Fruit fly (Drosophila melanogaster) whole organism, prepupa: Measurements from ENCODE around the gene Chrac-16.

Source experiments
- Blimp-1 ChIP-seq: fragments of 200-800 bp; sonication (Bioruptor generic); optimal IDR thresholded peaks from 3 replicates; lab custom pipeline; 2017; ENCODE audit warnings: missing biosample characterization, missing genetic modification characterization, mild to moderate bottlenecking, moderate library complexity, missing genetic modification reagents
- CG10631 ChIP-seq: fragments of 200-800 bp; sonication (Bioruptor generic); optimal IDR thresholded peaks from 2 replicates; lab custom pipeline; 2016; ENCODE audit warnings: missing biosample characterization, missing genetic modification characterization
- CG10669 ChIP-seq: fragments of 200-800 bp; sonication (Bioruptor generic); optimal IDR thresholded peaks from 3 replicates; lab custom pipeline; 2018; ENCODE audit warnings: missing biosample characterization, mild to moderate bottlenecking, missing genetic modification characterization, moderate library complexity
- CG11294 ChIP-seq: fragments of 200-800 bp; sonication (Bioruptor generic); IDR thresholded peaks from 2 replicates; pipeline ENCODE4 v1.3.6; 2022; ENCODE audit warnings: missing biosample characterization, missing genetic modification characterization
- CG11762 ChIP-seq: fragments of 200-800 bp; sonication (Bioruptor generic); optimal IDR thresholded peaks from 3 replicates; lab custom pipeline; 2016; ENCODE audit warnings: missing biosample characterization, missing genetic modification characterization; ENCODE audit not compliant: insufficient read depth
- CG11902 ChIP-seq: fragments of 200-800 bp; sonication (Bioruptor generic); optimal IDR thresholded peaks from 3 replicates; lab custom pipeline; 2016; ENCODE audit warnings: missing biosample characterization, missing genetic modification characterization
- CG15336 ChIP-seq: fragments of 200-800 bp; sonication (Bioruptor generic); IDR thresholded peaks from 2 replicates; pipeline ENCODE4 v1.3.6; 2022; ENCODE audit warnings: missing biosample characterization, missing genetic modification characterization
- CG16779 ChIP-seq: fragments of 200-800 bp; sonication (Bioruptor generic); optimal IDR thresholded peaks from 3 replicates; lab custom pipeline; 2017; ENCODE audit warnings: missing biosample characterization, mild to moderate bottlenecking, missing genetic modification characterization
- CG3032 ChIP-seq: fragments of 200-800 bp; optimal IDR thresholded peaks from 2 replicates; lab custom pipeline; 2019; ENCODE audit warnings: missing biosample characterization, mild to moderate bottlenecking, missing genetic modification characterization, moderate library complexity
- CG31627 ChIP-seq: fragments of 200-800 bp; sonication (Bioruptor generic); optimal IDR thresholded peaks from 3 replicates; lab custom pipeline; 2016; ENCODE audit warnings: missing biosample characterization, missing genetic modification characterization
- CG34406 ChIP-seq: fragments of 200-800 bp; sonication (Bioruptor generic); optimal IDR thresholded peaks from 3 replicates; lab custom pipeline; 2016; ENCODE audit warnings: missing biosample characterization, missing genetic modification characterization
- CG3919 ChIP-seq: fragments of 200-800 bp; sonication (Bioruptor generic); optimal IDR thresholded peaks from 3 replicates; lab custom pipeline; 2016; ENCODE audit warnings: missing biosample characterization, missing genetic modification characterization
- CG6163 ChIP-seq: fragments of 200-800 bp; sonication (Bioruptor generic); IDR thresholded peaks from 3 replicates; pipeline ENCODE4 v1.3.6; 2022; ENCODE audit warnings: missing biosample characterization, missing genetic modification characterization
- CG6276 ChIP-seq: fragments of 200-800 bp; sonication (Bioruptor generic); optimal IDR thresholded peaks from 2 replicates; lab custom pipeline; 2017; ENCODE audit warnings: missing biosample characterization, mild to moderate bottlenecking, missing genetic modification characterization
- CG6808 ChIP-seq: fragments of 200-800 bp; sonication (Bioruptor generic); optimal IDR thresholded peaks from 3 replicates; lab custom pipeline; 2017; ENCODE audit warnings: missing biosample characterization, missing genetic modification characterization, mild to moderate bottlenecking, moderate library complexity, missing genetic modification reagents
- CG7368 ChIP-seq: fragments of 200-800 bp; sonication (Bioruptor generic); optimal IDR thresholded peaks from 3 replicates; lab custom pipeline; 2016; ENCODE audit warnings: missing biosample characterization, missing genetic modification characterization
- CG8632 ChIP-seq: fragments of 200-800 bp; sonication (Bioruptor generic); optimal IDR thresholded peaks from 3 replicates; lab custom pipeline; 2016; ENCODE audit warnings: missing biosample characterization, missing genetic modification characterization
- CG9139 ChIP-seq: fragments of 200-800 bp; sonication (Bioruptor generic); optimal IDR thresholded peaks from 3 replicates; lab custom pipeline; 2017; ENCODE audit warnings: missing biosample characterization, mild to moderate bottlenecking, missing genetic modification characterization
- Eip75B ChIP-seq: fragments of 200-800 bp; sonication (Bioruptor generic); optimal IDR thresholded peaks from 3 replicates; lab custom pipeline; 2016; ENCODE audit warnings: missing biosample characterization, missing genetic modification characterization
- Eip78C ChIP-seq: fragments of 200-800 bp; sonication (Bioruptor generic); peaks from one replicate; lab custom pipeline; 2016; ENCODE audit warnings: missing biosample characterization, missing genetic modification characterization
- Ets21C ChIP-seq: fragments of 200-800 bp; sonication (Bioruptor generic); optimal IDR thresholded peaks from 3 replicates; lab custom pipeline; 2016; ENCODE audit warnings: missing biosample characterization, missing genetic modification characterization
- Ets96B ChIP-seq: fragments of 200-800 bp; optimal IDR thresholded peaks from 2 replicates; lab custom pipeline; 2019; ENCODE audit warnings: missing biosample characterization, mild to moderate bottlenecking, missing genetic modification characterization, moderate library complexity
- Gug ChIP-seq: fragments of 200-800 bp; sonication (Bioruptor generic); IDR thresholded peaks from 2 replicates; pipeline ENCODE4 v1.3.6; 2022; ENCODE audit warnings: missing biosample characterization, missing genetic modification characterization
- Hr39 ChIP-seq: fragments of 200-800 bp; sonication (Bioruptor generic); optimal IDR thresholded peaks from 2 replicates; lab custom pipeline; 2016; ENCODE audit warnings: missing biosample characterization, missing genetic modification characterization
- Hr4 ChIP-seq: fragments of 200-800 bp; sonication (Bioruptor generic); optimal IDR thresholded peaks from 3 replicates; lab custom pipeline; 2016; ENCODE audit warnings: missing biosample characterization, missing genetic modification characterization
- OdsH ChIP-seq: fragments of 200-800 bp; sonication (Bioruptor generic); optimal IDR thresholded peaks from 3 replicates; lab custom pipeline; 2016; ENCODE audit warnings: missing biosample characterization, missing genetic modification characterization
- Smox ChIP-seq: fragments of 200-800 bp; sonication (Bioruptor generic); optimal IDR thresholded peaks from 3 replicates; lab custom pipeline; 2016; ENCODE audit warnings: missing biosample characterization, missing genetic modification characterization
- Sox14 ChIP-seq: fragments of 200-800 bp; sonication (Bioruptor generic); optimal IDR thresholded peaks from 3 replicates; lab custom pipeline; 2016; ENCODE audit warnings: missing biosample characterization, missing genetic modification characterization
- Sox15 ChIP-seq: fragments of 200-800 bp; sonication (Bioruptor generic); optimal IDR thresholded peaks from 3 replicates; lab custom pipeline; 2016; ENCODE audit warnings: missing biosample characterization, missing genetic modification characterization
- achi ChIP-seq: fragments of 200-800 bp; sonication (Bioruptor generic); optimal IDR thresholded peaks from 3 replicates; lab custom pipeline; 2016; ENCODE audit warnings: missing biosample characterization, missing genetic modification characterization
- acj6 ChIP-seq: fragments of 200-800 bp; sonication (Bioruptor generic); optimal IDR thresholded peaks from 3 replicates; lab custom pipeline; 2016; ENCODE audit warnings: missing biosample characterization, missing genetic modification characterization
- dsx ChIP-seq: fragments of 200-800 bp; optimal IDR thresholded peaks from 3 replicates; lab custom pipeline; 2019; ENCODE audit warnings: missing biosample characterization, mild to moderate bottlenecking, missing genetic modification characterization, moderate library complexity; ENCODE audit not compliant: poor library complexity, severe bottlenecking
- eg ChIP-seq: fragments of 200-800 bp; sonication (Bioruptor generic); IDR thresholded peaks from 3 replicates; pipeline ENCODE4 v1.3.6; 2022; ENCODE audit warnings: missing biosample characterization, missing genetic modification characterization
- lz ChIP-seq: fragments of 200-800 bp; sonication (Bioruptor generic); optimal IDR thresholded peaks from 3 replicates; lab custom pipeline; 2016; ENCODE audit warnings: missing biosample characterization, missing genetic modification characterization
- net ChIP-seq: fragments of 200-800 bp; sonication (Bioruptor generic); optimal IDR thresholded peaks from 3 replicates; lab custom pipeline; 2016; ENCODE audit warnings: missing biosample characterization, missing genetic modification characterization
- salr ChIP-seq, 2 experiments: fragments of 200-800 bp; sonication (Bioruptor generic); optimal IDR thresholded peaks; 3 replicates each; lab custom pipeline; 2016 to 2018; ENCODE audit warnings: missing biosample characterization in 2 of 2, missing genetic modification characterization in 2 of 2, mild to moderate bottlenecking in 1 of 2
- ss ChIP-seq, 2 experiments: fragments of 200-800 bp; sonication (Bioruptor generic); optimal IDR thresholded peaks; 2 replicates in 1 of 2; 3 replicates in 1 of 2; lab custom pipeline; 2017 to 2018; ENCODE audit warnings: mild to moderate bottlenecking in 2 of 2, missing biosample characterization in 2 of 2, missing genetic modification characterization in 2 of 2, moderate library complexity in 1 of 2
- svp ChIP-seq: fragments of 200-800 bp; sonication (Bioruptor generic); peaks from one replicate; lab custom pipeline; 2016; ENCODE audit warnings: missing biosample characterization, missing genetic modification characterization
- topi ChIP-seq: fragments of 200-800 bp; sonication (Bioruptor generic); optimal IDR thresholded peaks from 3 replicates; lab custom pipeline; 2016; ENCODE audit warnings: missing biosample characterization, missing genetic modification characterization

Chrac-16 gene

dm6 chrX:12028825-12029514, 11.2 kb upstream of the Chrac-16 start, which contains the start of gene Usp7:
TSS of gene Usp7 (minus strand) at chrX:12029032.
- TF ChIP-seq achi (GFP tag; lab: Kevin White, UChicago) (peak; percentile 97), CG15336 (0 out of 2 replicates have a peak, but pooled peaks have one; percentile 33), Smox (GFP tag; lab: Kevin White, UChicago) (no peak), acj6 (GFP tag; lab: Kevin White, UChicago) (no peak), Eip78C (GFP tag; lab: Kevin White, UChicago) (peak; percentile 67), CG3032 (peak; percentile 25), eg (GFP tag; lab: Robert Waterston, UW) (0 out of 3 replicates have a peak, but pooled peaks have one; percentile 36), ss (GFP tag; optimal IDR thresholded peaks at IDR 0.05; lab: Kevin White, UChicago) (peak in 1 of 2 experiments; percentile 47)

dm6 chrX:12021750-12022149, 4.0 kb upstream of the Chrac-16 start:
- peak; percentile 90 for TF ChIP-seq svp
- TF ChIP-seq CG3032 = no peak

- TF ChIP-seq Smox (GFP tag; lab: Kevin White, UChicago) (no peak), svp (peak; percentile 29)
These were observed 3.1 kb upstream of the Chrac-16 start, which contains the start of gene Tango4 for dm6 chrX:12020857-12021256. TSS of gene Tango4 (plus strand) at chrX:12021068.

DNA sequence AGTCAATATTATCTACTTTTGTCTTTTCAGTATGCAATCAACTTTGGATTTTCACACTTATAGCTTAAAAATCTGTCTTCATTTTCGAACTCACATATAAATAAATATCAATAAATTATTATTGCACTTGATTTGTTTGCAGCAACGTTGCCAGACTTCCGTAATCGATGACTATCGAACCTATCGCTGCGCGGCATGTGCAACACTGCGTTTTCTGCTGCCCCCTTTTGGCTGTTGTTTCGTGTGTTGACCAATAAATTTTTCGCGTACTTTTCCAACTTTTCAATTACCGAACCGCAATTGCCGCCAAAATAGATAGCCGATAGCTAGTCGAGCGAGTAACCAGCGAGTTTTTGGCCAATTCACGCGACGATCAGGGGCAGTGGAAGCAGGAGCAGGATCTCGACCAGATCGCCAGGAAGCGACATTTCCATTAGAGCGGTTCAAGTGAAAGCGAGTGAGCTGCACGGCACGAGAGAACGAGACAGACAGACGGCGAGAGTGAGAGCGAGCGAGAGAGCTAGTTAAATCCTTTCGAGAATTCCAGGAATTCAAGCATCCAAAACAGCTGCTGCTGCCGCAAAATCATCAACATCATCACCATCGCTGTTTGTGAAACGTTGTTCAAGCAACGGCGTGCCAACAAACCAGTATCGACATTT, 810 bp upstream of the Chrac-16 start, which contains the start of gene Lsm12a:
Lsm12a (plus strand) TSS at position 201 of the 662 bp plus-strand sequence.
- TF ChIP-seq CG6163 (GFP tag; lab: Robert Waterston, UW) = 0 out of 3 replicates have a peak, but pooled peaks have one; percentile 12
- no peak for TF ChIP-seq CG10631
- TF ChIP-seq topi (GFP tag; lab: Kevin White, UChicago) = no peak
- peak; percentile 88 for TF ChIP-seq Blimp-1 (GFP tag; lab: Kevin White, UChicago)
- no peak for TF ChIP-seq achi (GFP tag; lab: Kevin White, UChicago)
- no peak for TF ChIP-seq CG6808 (GFP tag; lab: Kevin White, UChicago)
- TF ChIP-seq svp = peak; percentile 47

DNA sequence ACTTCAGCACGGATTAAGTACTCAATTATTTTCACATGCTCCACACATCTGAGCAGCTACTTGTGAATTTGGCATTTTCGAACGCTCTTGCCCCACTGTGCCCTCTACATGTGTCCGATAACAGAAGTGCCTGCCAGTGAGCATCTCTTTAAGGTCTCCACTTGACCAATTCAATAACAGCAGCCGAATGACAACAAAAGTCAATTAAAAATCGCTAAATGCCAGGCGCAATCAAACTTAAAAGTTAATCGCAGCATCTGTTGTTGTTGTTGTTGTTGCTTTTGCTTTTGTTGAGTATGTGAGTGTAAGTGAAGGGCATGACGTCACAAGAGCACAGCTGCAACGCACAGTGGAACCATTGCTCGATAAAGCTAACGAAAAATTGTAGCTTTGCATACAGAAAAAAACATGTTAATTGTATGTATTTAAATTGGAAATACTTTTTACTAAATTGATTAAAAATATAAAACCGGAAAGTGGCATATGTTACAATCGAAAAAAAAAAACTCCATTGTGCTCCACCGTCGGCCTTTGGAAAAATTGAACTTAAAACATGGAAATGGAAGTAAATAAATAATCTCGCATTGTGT, 2.9 kb downstream of the Chrac-16 start:
- TF ChIP-seq salr (GFP tag; optimal IDR thresholded peaks at IDR 0.05; lab: Kevin White, UChicago) = peak; percentile 6 to 51
- peak; percentile 34 for TF ChIP-seq CG7368 (GFP tag; lab: Kevin White, UChicago)
- 0 out of 2 replicates have a peak, but pooled peaks have one; percentile 14 for TF ChIP-seq Gug (GFP tag; lab: Robert Waterston, UW)
- TF ChIP-seq CG11902 (GFP tag; lab: Kevin White, UChicago) = peak; percentile 19
- peak; percentile 1 for TF ChIP-seq CG11762 (GFP tag; lab: Kevin White, UChicago)
- TF ChIP-seq Ets21C = peak; percentile 45
- TF ChIP-seq Sox14 (GFP tag; lab: Kevin White, UChicago) = peak; percentile 68
- peak; percentile 73 for TF ChIP-seq Eip75B
- TF ChIP-seq Hr4 (GFP tag; lab: Kevin White, UChicago) = no peak
- TF ChIP-seq Hr39 = peak; percentile 52
- TF ChIP-seq Sox15 (GFP tag; lab: Kevin White, UChicago) = no peak
- peak; percentile 55 for TF ChIP-seq eg (GFP tag; lab: Robert Waterston, UW)
- TF ChIP-seq CG34406 = peak; percentile 52
- peak; percentile 50 for TF ChIP-seq Ets96B
- peak; percentile 67 for TF ChIP-seq net (GFP tag; lab: Kevin White, UChicago)
- peak; percentile 61 for TF ChIP-seq OdsH (GFP tag; lab: Kevin White, UChicago)
- TF ChIP-seq dsx = peak; percentile 33
- TF ChIP-seq CG3919 (GFP tag; lab: Kevin White, UChicago) = peak; percentile 73
- peak; percentile 33; the same call in 1 of the 2 replicates for TF ChIP-seq CG15336
- TF ChIP-seq CG8632 (GFP tag; lab: Kevin White, UChicago) = peak; percentile 50
- TF ChIP-seq CG16779 (tag; lab: Kevin White, UChicago) = no peak
- peak; percentile 61 for TF ChIP-seq CG10669 (GFP tag; lab: Kevin White, UChicago)
- no peak for TF ChIP-seq CG9139 (GFP tag; lab: Kevin White, UChicago)
- TF ChIP-seq CG6276 (GFP tag; lab: Kevin White, UChicago) = no peak
- peak; percentile 46 for TF ChIP-seq acj6 (GFP tag; lab: Kevin White, UChicago)
- TF ChIP-seq CG11294 = peak; percentile 37
- peak; percentile 80 for TF ChIP-seq Smox (GFP tag; lab: Kevin White, UChicago)
- peak; percentile 56 for TF ChIP-seq CG31627 (GFP tag; lab: Kevin White, UChicago)
- TF ChIP-seq lz = peak; percentile 75
